Fruit fly (Drosophila melanogaster) whole organism, embryonic: ENCODE results near the gene CG32590.
A peak's percentile ranks its signal among the peaks of the same experiment; 100 is the strongest.

Source experiments
- Ada2b ChIP-seq: fragments of 200-800 bp; sonication (Bioruptor generic); IDR thresholded peaks from 2 replicates; pipeline ENCODE4 v1.3.6; 2022; ENCODE audit warnings: missing biosample characterization, missing genetic modification characterization
- CG10209 ChIP-seq: fragments of 200-800 bp; sonication (Bioruptor generic); optimal IDR thresholded peaks from 3 replicates; lab custom pipeline; 2017; ENCODE audit warnings: missing biosample characterization, mild to moderate bottlenecking, missing genetic modification characterization, missing genetic modification reagents
- CG1024 ChIP-seq: fragments of 200-800 bp; sonication (Bioruptor generic); IDR thresholded peaks from 2 replicates; pipeline ENCODE4 v1.3.6; 2022; ENCODE audit warnings: missing biosample characterization, missing genetic modification characterization
- CG12155 ChIP-seq: fragments of 200-800 bp; sonication (Bioruptor generic); optimal IDR thresholded peaks from 3 replicates; lab custom pipeline; 2016; ENCODE audit warnings: missing biosample characterization, missing genetic modification characterization
- CG12769 ChIP-seq: fragments of 200-800 bp; sonication (Bioruptor generic); optimal IDR thresholded peaks from 2 replicates; lab custom pipeline; 2019; ENCODE audit warnings: missing biosample characterization, mild to moderate bottlenecking, missing genetic modification characterization, moderate library complexity
- CG13123 ChIP-seq: fragments of 200-800 bp; sonication (Bioruptor generic); optimal IDR thresholded peaks from 2 replicates; lab custom pipeline; 2016; ENCODE audit warnings: missing biosample characterization, missing genetic modification characterization
- CG13296 ChIP-seq: fragments of 200-800 bp; sonication (Bioruptor generic); optimal IDR thresholded peaks from 3 replicates; lab custom pipeline; 2018; ENCODE audit warnings: missing biosample characterization, mild to moderate bottlenecking, missing genetic modification characterization
- CG16779 ChIP-seq: fragments of 200-800 bp; sonication (Bioruptor generic); IDR thresholded peaks from 2 replicates; pipeline ENCODE4 v1.3.6; 2022; ENCODE audit warnings: missing biosample characterization, missing genetic modification characterization
- CG16815 ChIP-seq: fragments of 200-800 bp; sonication (Bioruptor generic); optimal IDR thresholded peaks from 3 replicates; lab custom pipeline; 2017; ENCODE audit warnings: missing biosample characterization, mild to moderate bottlenecking, missing genetic modification characterization
- CG1792 ChIP-seq: fragments of 200-800 bp; sonication (Bioruptor generic); optimal IDR thresholded peaks from 2 replicates; lab custom pipeline; 2016; ENCODE audit warnings: missing biosample characterization, missing genetic modification characterization
- CG18262 ChIP-seq: fragments of 200-800 bp; optimal IDR thresholded peaks from 3 replicates; lab custom pipeline; 2019; ENCODE audit warnings: missing biosample characterization, mild to moderate bottlenecking, missing genetic modification characterization, moderate library complexity
- CG18619 ChIP-seq: fragments of 200-800 bp; sonication (Bioruptor generic); optimal IDR thresholded peaks from 3 replicates; lab custom pipeline; 2017; ENCODE audit warnings: missing biosample characterization, mild to moderate bottlenecking, missing genetic modification characterization
- CG2202 ChIP-seq: fragments of 200-800 bp; sonication (Bioruptor generic); optimal IDR thresholded peaks from 2 replicates; lab custom pipeline; 2018; ENCODE audit warnings: missing biosample characterization, mild to moderate bottlenecking, missing genetic modification characterization
- CG30020 ChIP-seq: fragments of 200-800 bp; optimal IDR thresholded peaks from 2 replicates; lab custom pipeline; 2019; ENCODE audit warnings: missing biosample characterization, mild to moderate bottlenecking, missing genetic modification characterization, moderate library complexity
- CG31224 ChIP-seq: fragments of 200-800 bp; sonication (Bioruptor generic); IDR thresholded peaks from 2 replicates; pipeline ENCODE4 v1.3.6; 2022; ENCODE audit warnings: missing biosample characterization, missing genetic modification characterization
- CG33213 ChIP-seq: fragments of 200-800 bp; sonication (Bioruptor generic); optimal IDR thresholded peaks from 3 replicates; lab custom pipeline; 2016; ENCODE audit warnings: missing biosample characterization, missing genetic modification characterization
- CG34224 ChIP-seq: fragments of 200-800 bp; sonication (Bioruptor generic); IDR thresholded peaks from 3 replicates; pipeline ENCODE4 v1.3.6; 2022; ENCODE audit warnings: missing biosample characterization, missing genetic modification characterization; ENCODE audit not compliant: partially characterized antibody
- CG3995 ChIP-seq: fragments of 200-800 bp; sonication (Bioruptor generic); optimal IDR thresholded peaks from 3 replicates; lab custom pipeline; 2016; ENCODE audit warnings: missing biosample characterization, missing genetic modification characterization
- CG4360 ChIP-seq: fragments of 200-800 bp; sonication (Bioruptor generic); IDR thresholded peaks from 2 replicates; pipeline ENCODE4 v1.3.6; 2022; ENCODE audit warnings: missing biosample characterization, missing genetic modification characterization
- CG6254 ChIP-seq: fragments of 200-800 bp; sonication (Bioruptor generic); optimal IDR thresholded peaks from 3 replicates; lab custom pipeline; 2017; ENCODE audit warnings: mild to moderate bottlenecking, missing biosample characterization, missing genetic modification reagents, missing genetic modification characterization
- CG7357 ChIP-seq: fragments of 200-800 bp; sonication (Bioruptor generic); IDR thresholded peaks from 3 replicates; pipeline ENCODE4 v1.3.6; 2022; ENCODE audit warnings: missing biosample characterization, missing genetic modification characterization
- CG8478 ChIP-seq: fragments of >200 bp; optimal IDR thresholded peaks from 2 replicates; lab custom pipeline; 2018
- CG8924 ChIP-seq: fragments of 200-800 bp; optimal IDR thresholded peaks from 3 replicates; lab custom pipeline; 2019; ENCODE audit warnings: missing biosample characterization, mild to moderate bottlenecking, missing genetic modification characterization, moderate library complexity
- CG9609 ChIP-seq: fragments of 200-800 bp; sonication (Bioruptor generic); optimal IDR thresholded peaks from 3 replicates; lab custom pipeline; 2016; ENCODE audit warnings: missing biosample characterization, missing genetic modification characterization
- Dad ChIP-seq: fragments of 200-800 bp; sonication (Bioruptor generic); optimal IDR thresholded peaks from 3 replicates; lab custom pipeline; 2016; ENCODE audit warnings: missing biosample characterization, missing genetic modification characterization
- Dek ChIP-seq: fragments of 200-800 bp; sonication (Bioruptor generic); optimal IDR thresholded peaks from 3 replicates; lab custom pipeline; 2019; ENCODE audit warnings: missing biosample characterization, mild to moderate bottlenecking, missing genetic modification characterization, moderate library complexity
- Dfd ChIP-seq, 2 experiments: fragments of >200 bp; optimal IDR thresholded peaks; 2 replicates each; lab custom pipeline; 2017; ENCODE audit warnings: missing biosample characterization in 2 of 2, missing genetic modification characterization in 2 of 2
- HmgZ ChIP-seq: fragments of 200-800 bp; sonication (Bioruptor generic); optimal IDR thresholded peaks from 2 replicates; lab custom pipeline; 2018; ENCODE audit warnings: missing biosample characterization, mild to moderate bottlenecking, missing genetic modification characterization
- Hr39 ChIP-seq: fragments of >200 bp; optimal IDR thresholded peaks from 2 replicates; lab custom pipeline; 2017
- Lhr ChIP-seq: fragments of 200-800 bp; sonication (Bioruptor generic); optimal IDR thresholded peaks from 3 replicates; lab custom pipeline; 2017; ENCODE audit warnings: mild to moderate bottlenecking, missing biosample characterization, missing genetic modification reagents, missing genetic modification characterization
- Rfx ChIP-seq: fragments of 200-800 bp; sonication (Bioruptor generic); IDR thresholded peaks from 2 replicates; pipeline ENCODE4 v1.3.6; 2022; ENCODE audit warnings: missing biosample characterization, missing genetic modification characterization
- ab ChIP-seq: fragments of 200-800 bp; sonication (Bioruptor generic); optimal IDR thresholded peaks from 2 replicates; lab custom pipeline; 2016; ENCODE audit warnings: missing biosample characterization, missing genetic modification characterization
- al ChIP-seq: fragments of 200-800 bp; sonication (Bioruptor generic); IDR thresholded peaks from 2 replicates; pipeline ENCODE4 v1.3.6; 2022; ENCODE audit warnings: missing biosample characterization, missing genetic modification characterization
- bab2 ChIP-seq: fragments of 200-800 bp; sonication (Bioruptor generic); optimal IDR thresholded peaks from 2 replicates; lab custom pipeline; 2016; ENCODE audit warnings: missing biosample characterization, missing genetic modification characterization
- cad ChIP-seq: fragments of >200 bp; optimal IDR thresholded peaks from 2 replicates; lab custom pipeline; 2017; ENCODE audit warnings: missing biosample characterization, missing genetic modification characterization
- croc ChIP-seq: fragments of 200-800 bp; sonication (Bioruptor generic); conservative IDR thresholded peaks from 3 replicates; pipeline ENCODE4 v1.3.6; 2022; ENCODE audit warnings: missing biosample characterization, missing genetic modification characterization
- cwo ChIP-seq: fragments of 200-800 bp; sonication (Bioruptor generic); optimal IDR thresholded peaks from 3 replicates; lab custom pipeline; 2017; ENCODE audit warnings: missing biosample characterization, missing genetic modification characterization, mild to moderate bottlenecking, moderate library complexity, missing genetic modification reagents
- dati ChIP-seq: fragments of 200-800 bp; sonication (Bioruptor generic); IDR thresholded peaks from 2 replicates; pipeline ENCODE4 v1.3.6; 2022; ENCODE audit warnings: missing biosample characterization, missing genetic modification characterization
- dmrt11E ChIP-seq: fragments of 200-800 bp; sonication (Bioruptor generic); optimal IDR thresholded peaks from 3 replicates; lab custom pipeline; 2018; ENCODE audit warnings: missing biosample characterization, mild to moderate bottlenecking, missing genetic modification characterization, moderate library complexity
- ems ChIP-seq: fragments of 200-800 bp; sonication (Bioruptor generic); optimal IDR thresholded peaks from 3 replicates; lab custom pipeline; 2016; ENCODE audit warnings: missing biosample characterization, missing genetic modification characterization
- fd102C ChIP-seq: fragments of 200-800 bp; sonication (Bioruptor generic); optimal IDR thresholded peaks from 2 replicates; lab custom pipeline; 2018; ENCODE audit warnings: missing biosample characterization, mild to moderate bottlenecking, missing genetic modification characterization, moderate library complexity
- hbn ChIP-seq: fragments of 200-800 bp; sonication (Bioruptor generic); IDR thresholded peaks from 2 replicates; pipeline ENCODE4 v1.3.6; 2022; ENCODE audit warnings: missing biosample characterization, missing genetic modification characterization; ENCODE audit not compliant: partially characterized antibody
- her ChIP-seq: fragments of 200-800 bp; sonication (Bioruptor generic); optimal IDR thresholded peaks from 2 replicates; lab custom pipeline; 2016; ENCODE audit warnings: missing biosample characterization, missing genetic modification characterization
- kay ChIP-seq: fragments of 200-800 bp; sonication (Bioruptor generic); optimal IDR thresholded peaks from 2 replicates; lab custom pipeline; 2016; ENCODE audit warnings: missing biosample characterization, missing genetic modification characterization
- maf-S ChIP-seq: fragments of 200-800 bp; sonication (Bioruptor generic); optimal IDR thresholded peaks from 2 replicates; lab custom pipeline; 2016; ENCODE audit warnings: missing biosample characterization, missing genetic modification characterization
- mirr ChIP-seq: fragments of 200-800 bp; sonication (Bioruptor generic); optimal IDR thresholded peaks from 3 replicates; lab custom pipeline; 2018; ENCODE audit warnings: missing biosample characterization, mild to moderate bottlenecking, missing genetic modification characterization
- nerfin-1 ChIP-seq: fragments of 200-800 bp; sonication (Bioruptor generic); optimal IDR thresholded peaks from 3 replicates; lab custom pipeline; 2019; ENCODE audit warnings: missing biosample characterization, mild to moderate bottlenecking, missing genetic modification characterization, moderate library complexity
- so ChIP-seq: fragments of 200-800 bp; sonication (Bioruptor generic); IDR thresholded peaks from 3 replicates; pipeline ENCODE4 v1.3.6; 2022; ENCODE audit warnings: missing biosample characterization, missing genetic modification characterization
- tap ChIP-seq: fragments of 200-800 bp; optimal IDR thresholded peaks from 3 replicates; lab custom pipeline; 2019; ENCODE audit warnings: missing biosample characterization, mild to moderate bottlenecking, missing genetic modification characterization, moderate library complexity
- tna ChIP-seq: fragments of 200-800 bp; sonication (Bioruptor generic); IDR thresholded peaks from 2 replicates; pipeline ENCODE4 v1.3.6; 2022; ENCODE audit warnings: missing biosample characterization, missing genetic modification characterization; ENCODE audit not compliant: partially characterized antibody
- zfh1 ChIP-seq: fragments of 200-800 bp; sonication (Bioruptor generic); IDR thresholded peaks from 3 replicates; pipeline ENCODE4 v1.3.6; 2022; ENCODE audit warnings: missing biosample characterization, missing genetic modification characterization

The CG32590 gene

DNA sequence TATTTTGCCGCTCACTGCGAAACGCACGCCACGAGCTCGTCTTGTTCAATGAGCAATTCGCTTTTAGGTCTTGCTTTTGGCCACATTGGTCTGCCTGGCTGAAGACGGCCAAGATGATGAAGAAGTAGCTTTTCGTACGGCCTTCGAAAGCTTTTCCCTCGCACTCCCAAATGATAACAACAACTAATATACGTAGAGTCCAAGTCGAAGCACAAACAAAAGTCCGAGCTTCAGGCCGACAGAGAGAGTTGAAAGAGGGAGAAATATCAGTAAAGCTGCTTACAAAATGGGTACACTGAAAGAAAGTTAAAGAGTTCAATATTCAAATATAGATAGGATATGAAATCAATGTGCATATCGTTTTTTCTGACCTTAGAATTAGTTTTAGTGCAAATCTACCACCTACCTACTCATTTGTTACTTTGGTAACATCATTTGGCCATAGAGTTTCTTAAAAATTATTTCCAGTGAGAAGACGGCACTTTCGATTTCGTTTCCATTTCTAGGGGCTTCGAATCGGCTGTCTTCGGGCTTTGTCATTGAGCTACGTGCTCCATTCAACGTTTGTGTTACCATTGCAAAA lies 43.7 kb upstream of the CG32590 start, which contains the start of the genes CG45064 and CG45065 (continued):
- TF ChIP-seq nerfin-1 (tag; lab: Kevin White, UChicago) (peak; percentile 84), Hr39 (lab: Kevin White, UChicago) (no peak), mirr (GFP tag; lab: Kevin White, UChicago) (no peak), Rfx (GFP tag; lab: Robert Waterston, UW) (peak; percentile 67), Dek (tag; lab: Kevin White, UChicago) (peak; percentile 75), tna (GFP tag; lab: Robert Waterston, UW) (no peak), CG6254 (GFP tag; lab: Kevin White, UChicago) (peak; percentile 80), croc (GFP tag; lab: Robert Waterston, UW) (peak; percentile 74), CG30020 (tag; lab: Kevin White, UChicago) (peak; percentile 33), CG18262 (tag; lab: Kevin White, UChicago) (peak; percentile 87), dmrt11E (peak; percentile 26), cad (GFP tag; lab: Kevin White, UChicago) (no peak), CG13123 (peak; percentile 56), al (GFP tag; lab: Robert Waterston, UW) (peak; percentile 50), tap (tag; lab: Kevin White, UChicago) (peak; percentile 86), CG18619 (GFP tag; lab: Kevin White, UChicago) (peak; percentile 74), kay (peak; percentile 59), CG9609 (GFP tag; lab: Kevin White, UChicago) (peak; percentile 79), CG33213 (GFP tag; lab: Kevin White, UChicago) (peak; percentile 68), so (GFP tag; lab: Robert Waterston, UW) (peak; percentile 81; the same call in 2 of the 3 replicates), CG7357 (peak; percentile 73), zfh1 (GFP tag; lab: Robert Waterston, UW) (peak; percentile 89), CG1024 (GFP tag; lab: Robert Waterston, UW) (peak; percentile 75), CG4360 (GFP tag; lab: Robert Waterston, UW) (peak; percentile 48; the same call in 1 of the 2 replicates), CG10209 (GFP tag; lab: Kevin White, UChicago) (peak; percentile 79), CG31224 (GFP tag; lab: Robert Waterston, UW) (peak; percentile 37; the same call in 1 of the 2 replicates), CG34224 (GFP tag; lab: Robert Waterston, UW) (no peak), maf-S (GFP tag; lab: Kevin White, UChicago) (peak; percentile 68), CG2202 (tag; lab: Kevin White, UChicago) (peak; percentile 47), dati (GFP tag; lab: Robert Waterston, UW) (peak; percentile 67), ab (peak; percentile 35), Dfd (GFP tag; optimal IDR thresholded peaks at IDR 0.05; lab: Kevin White, UChicago) (no peak), CG12769 (peak; percentile 85), CG16779 (GFP tag; lab: Robert Waterston, UW) (0 out of 2 replicates have a peak, but pooled peaks have one; percentile 38), CG1792 (GFP tag; lab: Kevin White, UChicago) (peak; percentile 77), Ada2b (GFP tag; lab: Robert Waterston, UW) (peak; percentile 69; the same call in 1 of the 2 replicates), CG3995 (GFP tag; lab: Kevin White, UChicago) (peak; percentile 27), hbn (GFP tag; lab: Robert Waterston, UW) (no peak), cwo (GFP tag; lab: Kevin White, UChicago) (peak; percentile 66), CG8478 (no peak), Lhr (GFP tag; lab: Kevin White, UChicago) (peak; percentile 76), bab2 (peak; percentile 81), Dad (GFP tag; lab: Kevin White, UChicago) (peak; percentile 70), ems (GFP tag; lab: Kevin White, UChicago) (peak; percentile 70), CG8924 (tag; lab: Kevin White, UChicago) (peak; percentile 88), CG16815 (peak; percentile 20), CG12155 (GFP tag; lab: Kevin White, UChicago) (peak; percentile 67), her (GFP tag; lab: Kevin White, UChicago) (peak; percentile 77), HmgZ (peak; percentile 61), CG13296 (GFP tag; lab: Kevin White, UChicago) (peak; percentile 49), fd102C (GFP tag; lab: Kevin White, UChicago) (no peak)
